Worm (Caenorhabditis elegans) whole organism, late embryonic: ENCODE measurements around the gene T12A2.3.

Experiments used
- ama-1 ChIP-seq: fragments of 150-350 bp; optimal IDR thresholded peaks from 2 replicates; lab custom pipeline; 2014
- ceh-24 ChIP-seq: sonication (generic microtip); optimal IDR thresholded peaks from 2 replicates; lab custom pipeline; 2016; ENCODE audit warnings: mild to moderate bottlenecking, missing genetic modification characterization, missing compliant biosample characterization
- ceh-9 ChIP-seq: sonication (generic microtip); optimal IDR thresholded peaks from 2 replicates; lab custom pipeline; 2016; ENCODE audit warnings: mild to moderate bottlenecking, missing genetic modification characterization, inconsistent platforms, missing compliant biosample characterization
- elt-2 ChIP-seq: sonication (generic microtip); optimal IDR thresholded peaks from 2 replicates; lab custom pipeline; 2016; ENCODE audit warnings: missing genetic modification reagents, missing genetic modification characterization, missing compliant biosample characterization
- eyg-1 ChIP-seq: sonication (generic microtip); optimal IDR thresholded peaks from 2 replicates; lab custom pipeline; 2016; ENCODE audit warnings: missing genotype, missing genetic modification characterization, missing compliant biosample characterization
- fkh-10 ChIP-seq: fragments of 150-350 bp; optimal IDR thresholded peaks from 2 replicates; lab custom pipeline; 2014; ENCODE audit warnings: missing biosample characterization, missing genetic modification reagents, missing genetic modification characterization
- hlh-8 ChIP-seq: sonication (generic microtip); optimal IDR thresholded peaks from 2 replicates; lab custom pipeline; 2016; ENCODE audit warnings: missing genotype, missing genetic modification characterization, missing compliant biosample characterization
- rnt-1 ChIP-seq: sonication (generic microtip); optimal IDR thresholded peaks from 2 replicates; lab custom pipeline; 2016; ENCODE audit warnings: missing genetic modification characterization, missing compliant biosample characterization
- sdc-2 ChIP-seq: sonication (generic microtip); optimal IDR thresholded peaks from 2 replicates; lab custom pipeline; 2016; ENCODE audit warnings: missing genotype, missing genetic modification characterization, missing compliant biosample characterization
- tbx-7 ChIP-seq: sonication (generic microtip); optimal IDR thresholded peaks from 2 replicates; lab custom pipeline; 2016; ENCODE audit warnings: missing genotype, missing genetic modification characterization, missing compliant biosample characterization

- no peak for TF ChIP-seq tbx-7 (tag; lab: Kevin White, UChicago)
- TF ChIP-seq ceh-9 (tag; lab: Kevin White, UChicago): no peak
- no peak for TF ChIP-seq ama-1 (lab: Kevin White, UChicago)
- no peak for TF ChIP-seq ceh-24 (tag; lab: Kevin White, UChicago)
- TF ChIP-seq elt-2 (tag; lab: Kevin White, UChicago): no peak
- TF ChIP-seq fkh-10: no peak
- no peak for TF ChIP-seq hlh-8 (tag; lab: Kevin White, UChicago)
- TF ChIP-seq sdc-2 (tag; lab: Kevin White, UChicago): no peak
- TF ChIP-seq rnt-1 (tag; lab: Kevin White, UChicago): no peak
- no peak for TF ChIP-seq eyg-1 (tag; lab: Kevin White, UChicago)
These were observed 4.0 kb upstream of the T12A2.3 start, which contains the start of gene T12A2.21 for ce11 chrIII:6236649-6237048.
